Worm (Caenorhabditis elegans) whole organism, L3 larva: Measurements from ENCODE around the gene F41G4.8.

Experiments
- jun-1 ChIP-seq: fragments of 150-350 bp; optimal IDR thresholded peaks from 2 replicates; lab custom pipeline; 2014; ENCODE audit warnings: missing biosample characterization, missing genetic modification reagents, missing genetic modification characterization
- lin-39 ChIP-seq: fragments of 150-350 bp; optimal IDR thresholded peaks from 2 replicates; lab custom pipeline; 2018; ENCODE audit warnings: missing biosample characterization, missing genetic modification reagents, missing genetic modification characterization
- sea-2 ChIP-seq: fragments of 150-350 bp; sonication (generic microtip); optimal IDR thresholded peaks from 4 replicates; lab custom pipeline; 2014; ENCODE audit warnings: missing biosample characterization, missing genetic modification reagents, missing genetic modification characterization
- tbx-2 ChIP-seq: sonication (generic microtip); optimal IDR thresholded peaks from 2 replicates; lab custom pipeline; 2016; ENCODE audit warnings: mild to moderate bottlenecking, missing genetic modification characterization, missing compliant biosample characterization

ce11 chrX:16798621-16799020 is 46.2 kb downstream of the F41G4.8 start:
- TF ChIP-seq tbx-2 (tag; lab: Kevin White, UChicago) (no peak), sea-2 (GFP tag; lab: Kevin White, UChicago) (no peak), jun-1 (no peak), lin-39 (tag; lab: Kevin White, UChicago) (no peak)
